Worm (Caenorhabditis elegans): ENCODE data around the gene H40L08.1.

H40L08.1 gene

DNA sequence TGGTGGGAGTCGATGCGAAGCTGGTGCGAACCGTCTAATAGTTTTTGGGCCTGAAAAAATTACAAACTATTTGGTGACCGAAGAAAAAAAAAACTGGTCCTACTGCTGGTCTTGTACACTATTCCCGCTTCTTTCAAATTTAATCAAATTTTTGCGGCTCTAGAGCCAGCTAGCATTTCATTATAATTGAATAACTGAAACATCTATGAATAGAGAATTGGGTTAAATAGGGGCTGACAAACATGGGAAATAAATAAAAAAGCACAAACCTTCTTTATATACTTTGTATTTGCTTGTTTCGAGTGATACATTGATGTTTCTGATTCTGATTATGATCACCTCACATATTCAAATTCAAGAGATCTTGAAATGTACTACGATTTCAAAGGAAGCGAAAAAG, 41.3 kb upstream of the H40L08.1 start:
- no peak for TF ChIP-seq egl-27 (tag; optimal IDR thresholded peaks at IDR 0.05)
- no peak for TF ChIP-seq ztf-4 (tag; optimal IDR thresholded peaks at IDR 0.05)
- no peak for TF ChIP-seq nhr-6 (tag; optimal IDR thresholded peaks at IDR 0.05)
- TF ChIP-seq nhr-10 (tag; optimal IDR thresholded peaks at IDR 0.05): no peak
- TF ChIP-seq sem-4 (tag; optimal IDR thresholded peaks at IDR 0.05): no peak
- no peak for TF ChIP-seq sma-3 (GFP tag; optimal IDR thresholded peaks at IDR 0.05)
- TF ChIP-seq lin-39 (tag; optimal IDR thresholded peaks at IDR 0.05): no peak
- no peak for TF ChIP-seq mdl-1 (tag; optimal IDR thresholded peaks at IDR 0.05)
- TF ChIP-seq nhr-12 (tag; optimal IDR thresholded peaks at IDR 0.05): no peak
- no peak for TF ChIP-seq fos-1 (tag; optimal IDR thresholded peaks at IDR 0.05)
- TF ChIP-seq elt-3 (tag; optimal IDR thresholded peaks at IDR 0.05): no peak
- TF ChIP-seq unc-55 (GFP tag; optimal IDR thresholded peaks at IDR 0.05): no peak
- no peak for TF ChIP-seq sma-9 (GFP tag; optimal IDR thresholded peaks at IDR 0.05)
- no peak for TF ChIP-seq sma-9 (tag; optimal IDR thresholded peaks at IDR 0.05)
- TF ChIP-seq lin-11 (tag; optimal IDR thresholded peaks at IDR 0.05): no peak
- TF ChIP-seq alr-1 (tag; optimal IDR thresholded peaks at IDR 0.05): no peak
- no peak for TF ChIP-seq peb-1 (tag; optimal IDR thresholded peaks at IDR 0.05)

DNA sequence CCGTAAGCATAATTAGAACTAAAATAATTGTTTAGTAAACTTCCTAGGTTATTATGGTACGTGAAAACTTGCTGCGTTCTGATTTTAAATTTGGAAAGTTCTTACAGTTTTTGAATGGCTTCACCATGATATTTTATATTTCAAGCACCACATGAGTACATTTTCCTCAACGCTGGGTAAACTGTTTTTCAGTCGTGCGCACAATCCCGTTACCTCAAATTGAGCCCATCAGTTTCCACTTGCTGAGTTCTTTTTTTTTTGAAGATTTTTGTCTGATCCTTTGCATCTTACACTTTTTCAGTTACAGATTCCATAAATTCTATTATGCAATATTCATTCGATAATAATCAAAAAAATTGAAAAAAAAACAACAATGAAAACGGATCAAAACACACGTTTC, 36.7 kb upstream of the H40L08.1 start:
- TF ChIP-seq gmeb-1 (tag; optimal IDR thresholded peaks at IDR 0.05): no peak
- TF ChIP-seq nhr-10 (tag; optimal IDR thresholded peaks at IDR 0.05): no peak
- no peak for TF ChIP-seq nhr-23 (tag; optimal IDR thresholded peaks at IDR 0.05)
- no peak for TF ChIP-seq nhr-77 (tag; optimal IDR thresholded peaks at IDR 0.05)
- TF ChIP-seq peb-1 (tag; optimal IDR thresholded peaks at IDR 0.05): no peak
- no peak for TF ChIP-seq ztf-1 (GFP tag; conservative IDR thresholded peaks at IDR 0.05)
- TF ChIP-seq sem-4 (tag; optimal IDR thresholded peaks at IDR 0.05): no peak
- no peak for TF ChIP-seq aly-2 (tag; optimal IDR thresholded peaks at IDR 0.05)
- TF ChIP-seq ztf-4 (tag; optimal IDR thresholded peaks at IDR 0.05): no peak
- no peak for TF ChIP-seq nhr-11 (tag; optimal IDR thresholded peaks at IDR 0.05)
- TF ChIP-seq unc-55 (GFP tag; optimal IDR thresholded peaks at IDR 0.05): no peak
- no peak for TF ChIP-seq egl-27 (tag; optimal IDR thresholded peaks at IDR 0.05)
- no peak for TF ChIP-seq elt-1 (tag; optimal IDR thresholded peaks at IDR 0.05)
- TF ChIP-seq ceh-16 (tag; optimal IDR thresholded peaks at IDR 0.05): no peak

DNA sequence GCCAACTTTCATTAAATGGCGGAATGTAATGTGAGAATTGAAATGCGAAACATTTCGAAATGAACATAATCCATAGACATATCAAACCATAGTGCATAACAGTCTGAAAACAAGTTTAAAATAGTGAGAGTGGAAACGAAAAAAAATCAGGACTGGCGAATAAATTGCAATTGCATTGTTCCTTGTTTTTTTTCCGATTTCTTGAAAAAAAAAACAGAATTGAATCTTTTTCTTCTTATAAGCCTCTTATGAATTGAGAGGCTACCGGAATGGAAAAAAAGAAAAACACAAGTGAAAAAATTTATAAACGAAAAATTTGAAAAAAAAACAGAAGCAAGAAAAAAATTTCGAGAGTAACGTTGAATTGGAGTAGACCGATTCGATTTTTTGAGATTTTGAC, 32.6 kb upstream of the H40L08.1 start, which contains the start of gene R07D5.2:
Gene R07D5.2, minus strand, starts transcription at position 101 of the 400 bp plus-strand sequence.
- TF ChIP-seq unc-62 (GFP tag; optimal IDR thresholded peaks at IDR 0.05) (no peak), elt-3 (tag; optimal IDR thresholded peaks at IDR 0.05) (no peak), mab-5 (tag; optimal IDR thresholded peaks at IDR 0.05) (no peak), F13H6.1 (tag; optimal IDR thresholded peaks at IDR 0.05) (no peak), nhr-10 (tag; optimal IDR thresholded peaks at IDR 0.05) (no peak), sem-4 (tag; optimal IDR thresholded peaks at IDR 0.05) (no peak), fos-1 (tag; optimal IDR thresholded peaks at IDR 0.05) (no peak), lsy-2 (tag; optimal IDR thresholded peaks at IDR 0.05) (no peak), nhr-11 (tag; optimal IDR thresholded peaks at IDR 0.05) (no peak), unc-39 (tag; optimal IDR thresholded peaks at IDR 0.05) (no peak), egl-27 (tag; optimal IDR thresholded peaks at IDR 0.05) (no peak), skn-1 (tag; optimal IDR thresholded peaks at IDR 0.05) (no peak), ceh-82 (tag; optimal IDR thresholded peaks at IDR 0.05) (no peak), alr-1 (tag; optimal IDR thresholded peaks at IDR 0.05) (no peak), Y55F3AM.14 (GFP tag; optimal IDR thresholded peaks at IDR 0.05) (no peak), ama-1 (optimal IDR thresholded peaks at IDR 0.05) (no peak), crh-2 (tag; optimal IDR thresholded peaks at IDR 0.05) (no peak)

DNA sequence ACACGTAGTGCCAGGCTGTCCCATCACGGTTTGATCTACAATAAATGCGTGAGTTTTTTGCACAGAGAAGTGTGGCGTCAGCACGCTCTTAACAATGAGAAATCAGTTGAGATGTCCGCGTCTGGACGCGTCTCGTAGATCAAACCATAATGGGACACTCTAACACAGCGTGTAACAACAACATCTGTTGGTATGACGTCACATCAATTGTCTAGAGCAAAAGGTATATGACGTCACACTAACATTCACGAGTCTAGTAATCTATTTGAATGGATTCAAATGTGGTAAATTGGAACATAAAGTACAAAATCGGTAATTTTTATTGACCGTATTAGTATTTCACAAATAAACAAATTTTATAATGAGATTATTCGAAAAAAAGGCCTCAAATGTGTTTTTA, 31.9 kb upstream of the H40L08.1 start:
- TF ChIP-seq sma-3 (GFP tag; optimal IDR thresholded peaks at IDR 0.05): no peak

DNA sequence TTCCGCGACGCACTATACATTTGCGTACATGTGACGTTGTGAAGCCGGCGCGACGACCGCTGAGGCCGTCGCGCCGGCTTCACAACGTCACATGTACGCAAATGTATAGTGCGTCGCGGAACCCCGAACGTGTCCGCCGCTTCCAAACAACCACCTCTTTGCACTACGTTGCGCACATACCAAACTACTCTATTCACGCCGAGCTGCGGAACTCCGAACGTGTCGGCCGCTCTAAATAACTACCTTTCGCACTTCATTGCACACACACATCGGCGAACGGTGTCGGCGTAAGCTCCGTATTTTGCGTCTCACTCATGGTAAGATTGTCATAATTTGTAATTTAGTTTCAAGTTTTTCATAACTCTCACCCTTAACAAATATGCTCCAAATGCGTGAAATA, 28.3 kb upstream of the H40L08.1 start:
- no peak for TF ChIP-seq snpc-4 (tag; optimal IDR thresholded peaks at IDR 0.05)
- no peak for TF ChIP-seq elt-1 (tag; optimal IDR thresholded peaks at IDR 0.05)
- no peak for TF ChIP-seq fos-1 (tag; optimal IDR thresholded peaks at IDR 0.05)
- TF ChIP-seq nhr-77 (tag; optimal IDR thresholded peaks at IDR 0.05): no peak
- no peak for TF ChIP-seq nhr-6 (tag; optimal IDR thresholded peaks at IDR 0.05)
- TF ChIP-seq nhr-12 (tag; optimal IDR thresholded peaks at IDR 0.05): no peak
- no peak for TF ChIP-seq lin-39 (tag; optimal IDR thresholded peaks at IDR 0.05)
- TF ChIP-seq mdl-1 (tag; optimal IDR thresholded peaks at IDR 0.05): no peak
- TF ChIP-seq unc-39 (tag; optimal IDR thresholded peaks at IDR 0.05): no peak
- no peak for TF ChIP-seq gmeb-1 (tag; optimal IDR thresholded peaks at IDR 0.05)
- TF ChIP-seq peb-1 (tag; optimal IDR thresholded peaks at IDR 0.05): no peak
- TF ChIP-seq ztf-4 (tag; optimal IDR thresholded peaks at IDR 0.05): no peak
- TF ChIP-seq ceh-16 (tag; optimal IDR thresholded peaks at IDR 0.05): no peak
